Worm (Caenorhabditis elegans) whole organism, L4/young adult: Measurements from ENCODE around the gene tctn-1.

Experiments
- W03F9.2 ChIP-seq: fragments of 150-350 bp; optimal IDR thresholded peaks from 2 replicates; lab custom pipeline; 2014; ENCODE audit warnings: missing biosample characterization, missing genetic modification characterization
- dao-5 ChIP-seq: sonication (generic microtip); optimal IDR thresholded peaks from 2 replicates; lab custom pipeline; 2016; ENCODE audit warnings: missing genotype, missing genetic modification characterization, moderate library complexity, missing compliant biosample characterization
- him-1 ChIP-seq: sonication (generic microtip); optimal IDR thresholded peaks from 2 replicates; lab custom pipeline; 2016; ENCODE audit warnings: missing genotype, missing genetic modification reagents, missing genetic modification characterization, missing compliant biosample characterization

ce11 chrIV:4760378-4761084 lies 12.9 kb upstream of the tctn-1 start, which contains the start of the genes memi-1 and cyp-31A3:
- TF ChIP-seq him-1 (no peak), dao-5 (no peak), W03F9.2 (no peak)
